Worm (Caenorhabditis elegans) whole organism, late embryonic: ENCODE measurements around the gene dhc-4.

Experiments
- ama-1 ChIP-seq: fragments of 150-350 bp; optimal IDR thresholded peaks from 2 replicates; lab custom pipeline; 2014
- dve-1 ChIP-seq: sonication (generic microtip); optimal IDR thresholded peaks from 2 replicates; lab custom pipeline; 2017; ENCODE audit warnings: antibody characterized with exemption, mild to moderate bottlenecking, missing genetic modification characterization, missing compliant biosample characterization
- hlh-15 ChIP-seq: sonication (generic microtip); optimal IDR thresholded peaks from 2 replicates; lab custom pipeline; 2016; ENCODE audit warnings: missing genetic modification characterization, missing compliant biosample characterization
- hlh-6 ChIP-seq: sonication (generic microtip); optimal IDR thresholded peaks from 2 replicates; lab custom pipeline; 2016; ENCODE audit warnings: missing genotype, missing genetic modification characterization, missing compliant biosample characterization
- lim-6 ChIP-seq: sonication (generic microtip); optimal IDR thresholded peaks from 2 replicates; lab custom pipeline; 2016; ENCODE audit warnings: missing genetic modification characterization, missing compliant biosample characterization
- nfya-1 ChIP-seq: sonication (generic microtip); optimal IDR thresholded peaks from 2 replicates; lab custom pipeline; 2017; ENCODE audit warnings: missing genetic modification characterization, mild to moderate bottlenecking, missing compliant biosample characterization, antibody characterized with exemption, moderate library complexity
- nhr-11 ChIP-seq: fragments of 150-350 bp; optimal IDR thresholded peaks from 2 replicates; lab custom pipeline; 2014; ENCODE audit warnings: missing biosample characterization, missing genetic modification characterization
- pag-3 ChIP-seq: sonication (generic microtip); optimal IDR thresholded peaks from 2 replicates; lab custom pipeline; 2016; ENCODE audit warnings: missing compliant biosample characterization, missing genetic modification characterization, borderline replicate concordance
- pqm-1 ChIP-seq: sonication (generic microtip); optimal IDR thresholded peaks from 2 replicates; lab custom pipeline; 2016; ENCODE audit warnings: missing genetic modification characterization, missing compliant biosample characterization

DNA sequence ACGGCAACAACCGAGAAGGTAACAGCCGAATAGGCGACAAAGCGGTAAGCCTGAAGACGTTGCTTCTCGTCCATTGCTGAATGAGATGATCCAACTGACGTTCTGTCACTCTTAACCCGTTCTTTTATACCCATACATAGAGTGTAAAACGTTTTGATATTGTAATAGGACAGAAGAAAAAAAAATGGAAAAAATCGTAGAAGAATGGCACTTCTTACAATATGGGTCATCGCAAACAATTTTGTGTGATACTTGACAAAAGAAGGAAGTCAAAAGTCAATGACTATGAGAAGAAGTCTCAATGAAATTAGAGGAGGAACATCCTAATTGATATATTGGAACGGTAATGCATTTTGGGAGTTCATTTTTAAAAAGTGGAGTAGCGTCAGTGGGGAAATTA, 13.4 kb downstream of the dhc-4 start, which contains the start of gene col-92:
- TF ChIP-seq hlh-6 (tag; lab: Kevin White, UChicago), result no peak
- no peak for TF ChIP-seq pqm-1 (tag; lab: Kevin White, UChicago)
- TF ChIP-seq dve-1, result no peak
- TF ChIP-seq pag-3 (tag; lab: Kevin White, UChicago), result no peak
- no peak for TF ChIP-seq hlh-15
- TF ChIP-seq ama-1 (lab: Kevin White, UChicago), result no peak
- TF ChIP-seq nhr-11 (tag; lab: Kevin White, UChicago), result no peak
- no peak for TF ChIP-seq nfya-1 (tag; lab: Kevin White, UChicago)
- no peak for TF ChIP-seq lim-6 (tag; lab: Kevin White, UChicago)
